Fruit fly (Drosophila melanogaster) whole organism, embryonic: ENCODE results near the gene Tace.

Experiments
- Abd-B ChIP-seq: fragments of 200-800 bp; sonication (Bioruptor generic); optimal IDR thresholded peaks from 2 replicates; lab custom pipeline; 2018; ENCODE audit warnings: missing biosample characterization, mild to moderate bottlenecking, missing genetic modification characterization, moderate library complexity
- Awh ChIP-seq: fragments of 200-800 bp; sonication (Bioruptor generic); IDR thresholded peaks from 2 replicates; pipeline ENCODE4, ENCODE4 v1.3.6; 2022; ENCODE audit warnings: missing biosample characterization, missing genetic modification characterization
- BEAF-32 ChIP-seq: fragments of 200-800 bp; sonication (Bioruptor generic); optimal IDR thresholded peaks from 3 replicates; lab custom pipeline; 2017; ENCODE audit warnings: missing biosample characterization, missing genetic modification characterization, mild to moderate bottlenecking, moderate library complexity, missing genetic modification reagents
- CG10209 ChIP-seq: fragments of 200-800 bp; sonication (Bioruptor generic); optimal IDR thresholded peaks from 3 replicates; lab custom pipeline; 2017; ENCODE audit warnings: missing biosample characterization, mild to moderate bottlenecking, missing genetic modification characterization, missing genetic modification reagents
- CG1024 ChIP-seq: fragments of 200-800 bp; sonication (Bioruptor generic); IDR thresholded peaks from 2 replicates; pipeline ENCODE4 v1.3.6; 2022; ENCODE audit warnings: missing biosample characterization, missing genetic modification characterization
- CG10565 ChIP-seq: fragments of 200-800 bp; sonication (Bioruptor generic); optimal IDR thresholded peaks from 3 replicates; lab custom pipeline; 2016; ENCODE audit warnings: missing biosample characterization, mild to moderate bottlenecking, missing genetic modification characterization
- CG13624 ChIP-seq: fragments of 200-800 bp; sonication (Bioruptor generic); optimal IDR thresholded peaks from 2 replicates; lab custom pipeline; 2016; ENCODE audit warnings: missing biosample characterization, missing genetic modification characterization
- CG1529 ChIP-seq: fragments of 200-800 bp; sonication (Bioruptor generic); optimal IDR thresholded peaks from 3 replicates; lab custom pipeline; 2018; ENCODE audit warnings: missing biosample characterization, missing genetic modification characterization
- CG15514 ChIP-seq: fragments of 200-800 bp; sonication (Bioruptor generic); optimal IDR thresholded peaks from 3 replicates; lab custom pipeline; 2017; ENCODE audit warnings: missing biosample characterization, missing genetic modification characterization, mild to moderate bottlenecking, moderate library complexity, missing genetic modification reagents
- CG16815 ChIP-seq: fragments of 200-800 bp; sonication (Bioruptor generic); optimal IDR thresholded peaks from 3 replicates; lab custom pipeline; 2017; ENCODE audit warnings: missing biosample characterization, mild to moderate bottlenecking, missing genetic modification characterization
- CG17186 ChIP-seq: fragments of 200-800 bp; sonication (Bioruptor generic); optimal IDR thresholded peaks from 3 replicates; lab custom pipeline; 2017; ENCODE audit warnings: missing biosample characterization, missing genetic modification reagents, missing genetic modification characterization
- CG1792 ChIP-seq: fragments of 200-800 bp; sonication (Bioruptor generic); optimal IDR thresholded peaks from 2 replicates; lab custom pipeline; 2016; ENCODE audit warnings: missing biosample characterization, missing genetic modification characterization
- CG30020 ChIP-seq: fragments of 200-800 bp; optimal IDR thresholded peaks from 2 replicates; lab custom pipeline; 2019; ENCODE audit warnings: missing biosample characterization, mild to moderate bottlenecking, missing genetic modification characterization, moderate library complexity
- CG3281 ChIP-seq: fragments of 200-800 bp; sonication (Bioruptor generic); optimal IDR thresholded peaks from 3 replicates; lab custom pipeline; 2017; ENCODE audit warnings: missing biosample characterization, mild to moderate bottlenecking, missing genetic modification characterization
- CG4282 ChIP-seq: fragments of 200-800 bp; sonication (Bioruptor generic); optimal IDR thresholded peaks from 2 replicates; lab custom pipeline; 2016; ENCODE audit warnings: missing biosample characterization, missing genetic modification characterization
- CG43689 ChIP-seq: fragments of 200-800 bp; sonication (Bioruptor generic); IDR thresholded peaks from 2 replicates; pipeline ENCODE4 v1.3.6; 2022; ENCODE audit warnings: missing biosample characterization, missing genetic modification characterization
- CG4730 ChIP-seq: fragments of 200-800 bp; sonication (Bioruptor generic); IDR thresholded peaks from 2 replicates; pipeline ENCODE4 v1.3.6; 2022; ENCODE audit warnings: missing biosample characterization, missing genetic modification characterization
- CG5180 ChIP-seq: fragments of 200-800 bp; sonication (Bioruptor generic); optimal IDR thresholded peaks from 3 replicates; lab custom pipeline; 2017; ENCODE audit warnings: missing biosample characterization, missing genetic modification characterization, mild to moderate bottlenecking, moderate library complexity, missing genetic modification reagents
- CG6791 ChIP-seq: fragments of 200-800 bp; sonication (Bioruptor generic); IDR thresholded peaks from 3 replicates; pipeline ENCODE4 v1.3.6; 2022; ENCODE audit warnings: missing biosample characterization, missing genetic modification characterization; ENCODE audit not compliant: partially characterized antibody
- CG7987 ChIP-seq: fragments of 200-800 bp; sonication (Bioruptor generic); optimal IDR thresholded peaks from 2 replicates; lab custom pipeline; 2018; ENCODE audit warnings: missing biosample characterization, mild to moderate bottlenecking, missing genetic modification characterization, moderate library complexity
- CG8089 ChIP-seq: fragments of 200-800 bp; sonication (Bioruptor generic); optimal IDR thresholded peaks from 3 replicates; lab custom pipeline; 2016; ENCODE audit warnings: missing biosample characterization, missing genetic modification characterization
- CG9817 ChIP-seq: fragments of 200-800 bp; sonication (Bioruptor generic); optimal IDR thresholded peaks from 2 replicates; lab custom pipeline; 2018; ENCODE audit warnings: missing biosample characterization, mild to moderate bottlenecking, missing genetic modification characterization, moderate library complexity
- D19A ChIP-seq: fragments of 200-800 bp; optimal IDR thresholded peaks from 3 replicates; lab custom pipeline; 2019; ENCODE audit warnings: missing biosample characterization, mild to moderate bottlenecking, missing genetic modification characterization, moderate library complexity
- Ets97D ChIP-seq: fragments of 200-800 bp; sonication (Bioruptor generic); optimal IDR thresholded peaks from 3 replicates; lab custom pipeline; 2016; ENCODE audit warnings: missing biosample characterization, missing genetic modification characterization
- HLHmδ ChIP-seq: fragments of 200-800 bp; sonication (Bioruptor generic); optimal IDR thresholded peaks from 2 replicates; lab custom pipeline; 2018; ENCODE audit warnings: missing biosample characterization, mild to moderate bottlenecking, missing genetic modification characterization, moderate library complexity
- Hmr ChIP-seq: fragments of 200-800 bp; sonication (Bioruptor generic); optimal IDR thresholded peaks from 3 replicates; lab custom pipeline; 2017; ENCODE audit warnings: mild to moderate bottlenecking, missing biosample characterization, missing genetic modification reagents, missing genetic modification characterization
- Hr3 ChIP-seq: fragments of 200-800 bp; sonication (Bioruptor generic); optimal IDR thresholded peaks from 3 replicates; lab custom pipeline; 2016; ENCODE audit warnings: missing biosample characterization, missing genetic modification characterization
- Meics ChIP-seq: fragments of 200-800 bp; sonication (Bioruptor generic); optimal IDR thresholded peaks from 2 replicates; lab custom pipeline; 2017; ENCODE audit warnings: missing biosample characterization, mild to moderate bottlenecking, missing genetic modification characterization
- NC2α ChIP-seq: fragments of 200-800 bp; sonication (Bioruptor generic); optimal IDR thresholded peaks from 2 replicates; lab custom pipeline; 2016; ENCODE audit warnings: missing biosample characterization, missing genetic modification characterization
- Oli ChIP-seq: fragments of 200-800 bp; sonication (Bioruptor generic); optimal IDR thresholded peaks from 2 replicates; lab custom pipeline; 2018; ENCODE audit warnings: missing biosample characterization, mild to moderate bottlenecking, missing genetic modification characterization, moderate library complexity
- Ptx1 ChIP-seq: fragments of 200-800 bp; sonication (Bioruptor generic); IDR thresholded peaks from 2 replicates; pipeline ENCODE4 v1.3.6; 2022; ENCODE audit warnings: missing biosample characterization, missing genetic modification characterization
- Usf ChIP-seq: fragments of 200-800 bp; sonication (Bioruptor generic); optimal IDR thresholded peaks from 2 replicates; lab custom pipeline; 2017; ENCODE audit warnings: missing genotype, missing biosample characterization, missing genetic modification characterization
- YL-1 ChIP-seq: fragments of 200-800 bp; sonication (Bioruptor generic); optimal IDR thresholded peaks from 3 replicates; lab custom pipeline; 2017; ENCODE audit warnings: missing biosample characterization, mild to moderate bottlenecking, missing genetic modification characterization
- chm ChIP-seq: fragments of 200-800 bp; sonication (Bioruptor generic); IDR thresholded peaks from 2 replicates; pipeline ENCODE4 v1.3.6; 2022; ENCODE audit warnings: missing biosample characterization, missing genetic modification characterization
- en ChIP-seq: fragments of 200-800 bp; sonication (Bioruptor generic); optimal IDR thresholded peaks from 2 replicates; lab custom pipeline; 2016; ENCODE audit warnings: missing biosample characterization, missing genetic modification characterization
- ewg ChIP-seq: fragments of 200-800 bp; sonication (Bioruptor generic); optimal IDR thresholded peaks from 3 replicates; lab custom pipeline; 2017; ENCODE audit warnings: mild to moderate bottlenecking, missing biosample characterization, missing genetic modification reagents, missing genetic modification characterization
- fd3F ChIP-seq: fragments of 200-800 bp; sonication (Bioruptor generic); optimal IDR thresholded peaks from 2 replicates; lab custom pipeline; 2018; ENCODE audit warnings: missing biosample characterization, mild to moderate bottlenecking, missing genetic modification characterization, moderate library complexity
- hkb ChIP-seq, 2 experiments: fragments of 200-800 bp in 1 of 2; fragments of >200 bp in 1 of 2; sonication (Bioruptor generic) in 1 of 2; IDR thresholded peaks in 1 of 2; optimal IDR thresholded peaks in 1 of 2; 2 replicates each; pipeline versions ENCODE4 v1.3.6 to Lab custom; 2017 to 2022; ENCODE audit warnings: missing biosample characterization in 1 of 2, missing genetic modification characterization in 1 of 2
- kni ChIP-seq: fragments of 200-800 bp; sonication (Bioruptor generic); optimal IDR thresholded peaks from 3 replicates; lab custom pipeline; 2017; ENCODE audit warnings: mild to moderate bottlenecking, missing biosample characterization, missing genetic modification reagents, missing genetic modification characterization
- lov ChIP-seq, 2 experiments: fragments of 200-800 bp in 1 of 2; fragments of >200 bp in 1 of 2; sonication (Bioruptor generic) in 1 of 2; IDR thresholded peaks in 1 of 2; optimal IDR thresholded peaks in 1 of 2; 2 replicates in 1 of 2; 3 replicates in 1 of 2; pipeline versions ENCODE4 v1.3.6 to Lab custom; 2017 to 2022; ENCODE audit warnings: missing biosample characterization in 1 of 2, missing genetic modification characterization in 1 of 2
- peb ChIP-seq: fragments of 200-800 bp; sonication (Bioruptor generic); IDR thresholded peaks from 2 replicates; pipeline ENCODE4 v1.3.6; 2022; ENCODE audit warnings: missing biosample characterization, missing genetic modification characterization
- pfk ChIP-seq: fragments of 200-800 bp; sonication (Bioruptor generic); optimal IDR thresholded peaks from 2 replicates; lab custom pipeline; 2018; ENCODE audit warnings: missing biosample characterization, mild to moderate bottlenecking, missing genetic modification characterization, moderate library complexity
- scrt ChIP-seq: fragments of 200-800 bp; sonication (Bioruptor generic); optimal IDR thresholded peaks from 2 replicates; lab custom pipeline; 2018; ENCODE audit warnings: missing biosample characterization, mild to moderate bottlenecking, missing genetic modification characterization, moderate library complexity
- shn ChIP-seq: fragments of 200-800 bp; sonication (Bioruptor generic); optimal IDR thresholded peaks from 3 replicates; lab custom pipeline; 2016; ENCODE audit warnings: missing biosample characterization, missing genetic modification characterization
- sqz ChIP-seq: fragments of 200-800 bp; sonication (Bioruptor generic); optimal IDR thresholded peaks from 3 replicates; lab custom pipeline; 2018; ENCODE audit warnings: missing biosample characterization, mild to moderate bottlenecking, missing genetic modification characterization
- trem ChIP-seq: fragments of 200-800 bp; optimal IDR thresholded peaks from 3 replicates; lab custom pipeline; 2019; ENCODE audit warnings: missing biosample characterization, mild to moderate bottlenecking, missing genetic modification characterization, moderate library complexity
- tup ChIP-seq: fragments of 200-800 bp; sonication (Bioruptor generic); optimal IDR thresholded peaks from 2 replicates; lab custom pipeline; 2016; ENCODE audit warnings: missing biosample characterization, mild to moderate bottlenecking, missing genetic modification characterization, moderate library complexity
- unc-4 ChIP-seq: fragments of 200-800 bp; sonication (Bioruptor generic); IDR thresholded peaks from 2 replicates; pipeline ENCODE4 v1.3.6; 2022; ENCODE audit warnings: missing biosample characterization, missing genetic modification characterization; ENCODE audit not compliant: partially characterized antibody

Tace gene

dm6 chr3R:30043139-30043744 lies 42.9 kb downstream of the Tace start, which contains the start of gene Sry-delta (continued):
- TF ChIP-seq ewg (GFP tag; lab: Kevin White, UChicago) (no peak), CG16815 (GFP tag; lab: Kevin White, UChicago) (peak; percentile 42), en (GFP tag; lab: Kevin White, UChicago) (peak; percentile 65), Hr3 (peak; percentile 68), sqz (GFP tag; lab: Kevin White, UChicago) (no peak), Meics (peak; percentile 76), CG7987 (GFP tag; lab: Kevin White, UChicago) (peak; percentile 83), CG6791 (peak; percentile 76), Hmr (GFP tag; lab: Kevin White, UChicago) (peak; percentile 85), CG1792 (peak; percentile 79), Oli (tag; lab: Kevin White, UChicago) (no peak), CG10565 (GFP tag; lab: Kevin White, UChicago) (no peak), CG13624 (GFP tag; lab: Kevin White, UChicago) (peak; percentile 90), CG43689 (GFP tag; lab: Robert Waterston, UW) (no peak), Ptx1 (GFP tag; lab: Robert Waterston, UW) (peak; percentile 86), CG8089 (GFP tag; lab: Kevin White, UChicago) (peak; percentile 70), BEAF-32 (GFP tag; lab: Kevin White, UChicago) (peak; percentile 89), scrt (GFP tag; lab: Kevin White, UChicago) (no peak), YL-1 (GFP tag; lab: Kevin White, UChicago) (peak; percentile 98), chm (GFP tag; lab: Robert Waterston, UW) (peak; percentile 87), hkb (optimal IDR thresholded peaks at IDR 0.05; lab: Kevin White, UChicago) (no peak), hkb (GFP tag; IDR thresholded peaks at IDR 0.05; lab: Robert Waterston, UW) (peak; percentile 75), NC2α (peak; percentile 69), tup (GFP tag; lab: Kevin White, UChicago) (peak; percentile 46), Abd-B (GFP tag; lab: Kevin White, UChicago) (peak; percentile 86), CG9817 (tag; lab: Kevin White, UChicago) (peak; percentile 79), CG15514 (GFP tag; lab: Kevin White, UChicago) (peak; percentile 91), Usf (GFP tag; lab: Kevin White, UChicago) (no peak), CG30020 (tag; lab: Kevin White, UChicago) (peak; percentile 97), HLHmδ (GFP tag; lab: Kevin White, UChicago) (peak; percentile 18), lov (optimal IDR thresholded peaks at IDR 0.05; lab: Kevin White, UChicago) (no peak), lov (GFP tag; IDR thresholded peaks at IDR 0.05; lab: Robert Waterston, UW) (peak; percentile 64; the same call in 2 of the 3 replicates), CG4282 (GFP tag; lab: Kevin White, UChicago) (peak; percentile 86), CG5180 (GFP tag; lab: Kevin White, UChicago) (no peak), CG1529 (GFP tag; lab: Kevin White, UChicago) (no peak), CG3281 (peak; percentile 82), peb (GFP tag; lab: Robert Waterston, UW) (peak; percentile 46; the same call in 1 of the 2 replicates), Awh (GFP tag; lab: Robert Waterston, UW) (no peak), CG17186 (GFP tag; lab: Kevin White, UChicago) (peak; percentile 74), pfk (GFP tag; lab: Kevin White, UChicago) (peak; percentile 99), CG1024 (GFP tag; lab: Robert Waterston, UW) (peak; percentile 85), CG10209 (peak; percentile 69), unc-4 (GFP tag; lab: Robert Waterston, UW) (peak; percentile 80), Ets97D (peak; percentile 97), fd3F (GFP tag; lab: Kevin White, UChicago) (peak; percentile 3), CG4730 (GFP tag; lab: Robert Waterston, UW) (peak; percentile 62), shn (GFP tag; lab: Kevin White, UChicago) (peak; percentile 80), kni (GFP tag; lab: Kevin White, UChicago) (peak; percentile 17), D19A (tag; lab: Kevin White, UChicago) (no peak), trem (peak; percentile 83)
